Fruit fly (Drosophila melanogaster): Measurements from ENCODE around the gene Acp24A4.

dm6 chr2L:3701526-3701925 lies 7.8 kb upstream of the Acp24A4 start, which contains the start of gene CG43145:
- no peak for TF ChIP-seq Abd-B (GFP tag; optimal IDR thresholded peaks at IDR 0.05)
- TF ChIP-seq Dfd (GFP tag; optimal IDR thresholded peaks at IDR 0.05): no peak
- TF ChIP-seq jim (GFP tag; optimal IDR thresholded peaks at IDR 0.05): no peak
- TF ChIP-seq sage (GFP tag; optimal IDR thresholded peaks at IDR 0.05): no peak
- TF ChIP-seq N (GFP tag; optimal IDR thresholded peaks at IDR 0.05): no peak
- TF ChIP-seq Sp1 (GFP tag; optimal IDR thresholded peaks at IDR 0.05): no peak
- no peak for TF ChIP-seq usp (GFP tag; optimal IDR thresholded peaks at IDR 0.05)
